Fruit fly (Drosophila melanogaster): Measurements from ENCODE around the gene tal-3A.

- TF ChIP-seq CG12768 (GFP tag; optimal IDR thresholded peaks at IDR 0.05) (no peak), CG14711 (tag; optimal IDR thresholded peaks at IDR 0.05) (no peak), Clk (GFP tag; optimal IDR thresholded peaks at IDR 0.05) (no peak), pad (GFP tag; optimal IDR thresholded peaks at IDR 0.05) (no peak), toe (GFP tag; optimal IDR thresholded peaks at IDR 0.05) (no peak), CG11617 (GFP tag; optimal IDR thresholded peaks at IDR 0.05) (no peak), Mnt (GFP tag; optimal IDR thresholded peaks at IDR 0.05) (no peak), CG1620 (GFP tag; optimal IDR thresholded peaks at IDR 0.05) (no peak), Hr96 (GFP tag; optimal IDR thresholded peaks at IDR 0.05) (no peak), kay (GFP tag; ENCODE audit: borderline replicate concordance) (no peak), cic (GFP tag; optimal IDR thresholded peaks at IDR 0.05) (no peak), bab1 (GFP tag; optimal IDR thresholded peaks at IDR 0.05) (no peak), tj (GFP tag; optimal IDR thresholded peaks at IDR 0.05) (no peak)
Observed at dm6 chr3R:13793105-13793978, 19.6 kb upstream of the tal-3A start.

Data from whole organism, adult.